Worm (Caenorhabditis elegans) whole organism, L2 larva: ENCODE results near the gene snt-1.

ENCODE experiments used
- aly-2 ChIP-seq: fragments of 150-350 bp; optimal IDR thresholded peaks from 2 replicates; lab custom pipeline; 2014; ENCODE audit warnings: missing biosample characterization, missing genetic modification characterization
- ama-1 ChIP-seq: fragments of 150-350 bp; optimal IDR thresholded peaks from 2 replicates; lab custom pipeline; 2018; ENCODE audit warnings: inconsistent platforms
- elt-3 ChIP-seq: sonication (generic microtip); optimal IDR thresholded peaks from 2 replicates; lab custom pipeline; 2017; ENCODE audit warnings: missing biosample characterization, missing genetic modification characterization
- lin-39 ChIP-seq: fragments of 150-350 bp; optimal IDR thresholded peaks from 2 replicates; lab custom pipeline; 2014; ENCODE audit warnings: missing biosample characterization, missing genetic modification reagents, missing genetic modification characterization
- nhr-10 ChIP-seq: sonication (generic microtip); optimal IDR thresholded peaks from 2 replicates; lab custom pipeline; 2017; ENCODE audit warnings: missing biosample characterization, missing genetic modification characterization
- nhr-11 ChIP-seq: fragments of 150-350 bp; optimal IDR thresholded peaks from 2 replicates; lab custom pipeline; 2014; ENCODE audit warnings: missing biosample characterization, missing genetic modification characterization
- nhr-23 ChIP-seq: fragments of 150-350 bp; optimal IDR thresholded peaks from 2 replicates; lab custom pipeline; 2014; ENCODE audit warnings: missing biosample characterization, missing genetic modification reagents, missing genetic modification characterization
- nhr-237 ChIP-seq: fragments of 150-350 bp; optimal IDR thresholded peaks from 2 replicates; lab custom pipeline; 2014; ENCODE audit warnings: missing biosample characterization, missing genetic modification characterization
- unc-39 ChIP-seq: fragments of 150-350 bp; optimal IDR thresholded peaks from 2 replicates; lab custom pipeline; 2014; ENCODE audit warnings: missing biosample characterization, missing genetic modification characterization
- ztf-11 ChIP-seq: sonication (generic microtip); optimal IDR thresholded peaks from 2 replicates; lab custom pipeline; 2017; ENCODE audit warnings: missing biosample characterization, missing genetic modification characterization

DNA sequence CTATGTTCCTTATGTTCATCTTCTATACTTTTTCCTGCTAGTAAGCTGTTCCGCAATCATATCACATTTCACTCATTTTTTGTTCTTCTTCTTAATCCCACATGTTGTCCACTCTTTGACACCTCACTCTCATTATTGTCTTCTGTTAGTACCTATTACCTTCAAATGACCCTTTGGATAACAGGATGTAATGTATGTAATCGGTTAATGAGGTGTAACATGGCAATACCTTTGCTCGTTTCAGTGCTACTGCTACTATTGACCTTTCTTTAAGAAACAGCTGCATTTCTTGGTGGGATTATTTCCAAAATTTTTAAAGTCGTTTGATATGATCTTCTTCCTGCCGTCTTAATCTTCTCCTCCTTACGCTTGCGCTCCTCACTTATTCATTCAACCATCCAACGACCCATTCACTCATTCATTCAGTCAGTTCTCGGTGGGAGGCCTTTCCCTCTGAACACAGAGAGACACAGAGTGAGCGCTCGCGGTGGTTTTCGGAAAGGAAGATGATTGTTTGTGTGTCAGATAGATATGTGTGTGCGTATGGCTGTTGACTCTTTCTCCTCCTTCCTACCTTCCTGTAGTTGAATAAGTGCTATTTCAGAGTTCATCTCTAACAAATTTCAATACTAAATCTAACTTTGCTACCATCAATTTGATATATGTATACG, 20.9 kb downstream of the snt-1 start:
- TF ChIP-seq nhr-23 (tag; lab: Kevin White, UChicago) (no peak), lin-39 (tag; lab: Kevin White, UChicago) (no peak), nhr-10 (no peak), elt-3 (no peak), unc-39 (tag; lab: Kevin White, UChicago) (no peak), ztf-11 (tag; lab: Kevin White, UChicago) (no peak), nhr-11 (no peak), ama-1 (no peak), aly-2 (tag; lab: Kevin White, UChicago) (no peak), nhr-237 (tag; lab: Kevin White, UChicago) (no peak)
